Fruit fly (Drosophila melanogaster): ENCODE measurements around the gene CG3386.

CG3386 gene

dm6 chr3L:663880-664279 is 18.4 kb downstream of the CG3386 start:
- no peak for TF ChIP-seq cic (GFP tag; optimal IDR thresholded peaks at IDR 0.05)
- no peak for TF ChIP-seq pad (GFP tag; optimal IDR thresholded peaks at IDR 0.05)
- no peak for TF ChIP-seq ovo (GFP tag; optimal IDR thresholded peaks at IDR 0.05)
- TF ChIP-seq CG7101 (tag; optimal IDR thresholded peaks at IDR 0.05), result no peak
- no peak for TF ChIP-seq CG1620 (GFP tag; optimal IDR thresholded peaks at IDR 0.05)
- no peak for TF ChIP-seq CG12768 (GFP tag; optimal IDR thresholded peaks at IDR 0.05)
- no peak for TF ChIP-seq toe (GFP tag; optimal IDR thresholded peaks at IDR 0.05)
- no peak for TF ChIP-seq CG33017 (tag; optimal IDR thresholded peaks at IDR 0.05)
- no peak for TF ChIP-seq Hr96 (GFP tag; optimal IDR thresholded peaks at IDR 0.05)
- no peak for TF ChIP-seq Crg-1 (GFP tag; optimal IDR thresholded peaks at IDR 0.05)
- no peak for TF ChIP-seq cnc (optimal IDR thresholded peaks at IDR 0.05)
- no peak for TF ChIP-seq bab1 (GFP tag; optimal IDR thresholded peaks at IDR 0.05)
- no peak for TF ChIP-seq CG14711 (tag; optimal IDR thresholded peaks at IDR 0.05)
- TF ChIP-seq tj (GFP tag; optimal IDR thresholded peaks at IDR 0.05), result no peak
- TF ChIP-seq kay (GFP tag; ENCODE audit: borderline replicate concordance), result no peak
- TF ChIP-seq Clk (GFP tag; optimal IDR thresholded peaks at IDR 0.05), result no peak

- TF ChIP-seq Mnt (GFP tag; optimal IDR thresholded peaks at IDR 0.05), result no peak
- no peak for TF ChIP-seq CG12768 (GFP tag; optimal IDR thresholded peaks at IDR 0.05)
Observed at dm6 chr3L:660314-661075, 21.8 kb downstream of the CG3386 start.

DNA sequence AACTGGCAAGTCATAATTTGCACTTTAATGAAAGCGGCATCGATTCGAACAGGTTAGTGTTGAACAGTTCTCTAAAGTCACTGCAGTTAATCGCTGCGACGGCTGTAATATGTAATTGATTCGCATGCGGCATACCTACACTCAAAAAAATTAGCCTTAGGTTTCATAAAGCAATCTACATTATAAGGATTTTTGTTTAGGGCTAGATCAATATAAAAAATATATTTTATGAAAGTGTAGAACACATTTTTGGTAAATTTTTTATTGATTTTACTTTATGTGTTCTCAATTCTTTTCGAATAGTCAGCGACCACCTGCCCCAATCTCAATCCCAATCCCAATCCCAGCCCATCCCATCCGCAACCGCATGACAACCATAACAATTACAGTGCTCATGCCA is 24.0 kb downstream of the CG3386 start:
- TF ChIP-seq Hr96 (GFP tag; optimal IDR thresholded peaks at IDR 0.05) (no peak), cnc (optimal IDR thresholded peaks at IDR 0.05) (no peak), CG5204 (GFP tag; optimal IDR thresholded peaks at IDR 0.05) (no peak), ovo (GFP tag; optimal IDR thresholded peaks at IDR 0.05) (no peak), CG12768 (GFP tag; optimal IDR thresholded peaks at IDR 0.05) (no peak), Mnt (GFP tag; optimal IDR thresholded peaks at IDR 0.05) (no peak), cic (GFP tag; optimal IDR thresholded peaks at IDR 0.05) (no peak)

dm6 chr3L:654019-654418 is 28.3 kb downstream of the CG3386 start, which contains the start of the genes MED30 and Rev1:
Gene MED30 (minus strand): TSS chr3L:654089.
Gene Rev1 (plus strand): TSS chr3L:654363.
- peak; percentile 94 for TF ChIP-seq CG7101 (tag; optimal IDR thresholded peaks at IDR 0.05)
- peak; percentile 97 for TF ChIP-seq toe (GFP tag; optimal IDR thresholded peaks at IDR 0.05)
- peak; percentile 94 for TF ChIP-seq CG14711 (tag; optimal IDR thresholded peaks at IDR 0.05)
- peak; percentile 89 for TF ChIP-seq Clk (GFP tag; optimal IDR thresholded peaks at IDR 0.05)
- TF ChIP-seq kay (GFP tag; ENCODE audit: borderline replicate concordance), result no peak
- peak; percentile 77 for TF ChIP-seq ovo (GFP tag; optimal IDR thresholded peaks at IDR 0.05)
- TF ChIP-seq CG1620 (GFP tag; optimal IDR thresholded peaks at IDR 0.05), result peak; percentile 96
- peak; percentile 91 for TF ChIP-seq CG11617 (GFP tag; optimal IDR thresholded peaks at IDR 0.05)
- peak; percentile 94 for TF ChIP-seq Crg-1 (GFP tag; optimal IDR thresholded peaks at IDR 0.05)
- peak; percentile 82 for TF ChIP-seq pad (GFP tag; optimal IDR thresholded peaks at IDR 0.05)
- peak; percentile 96 for TF ChIP-seq bab1 (GFP tag; optimal IDR thresholded peaks at IDR 0.05)
- peak; percentile 93 for TF ChIP-seq CG12768 (GFP tag; optimal IDR thresholded peaks at IDR 0.05)
- peak; percentile 92 for TF ChIP-seq Mnt (GFP tag; optimal IDR thresholded peaks at IDR 0.05)
- peak; percentile 91 for TF ChIP-seq CG33017 (tag; optimal IDR thresholded peaks at IDR 0.05)
- peak; percentile 96 for TF ChIP-seq CG5204 (GFP tag; optimal IDR thresholded peaks at IDR 0.05)
- peak; percentile 78 for TF ChIP-seq tj (GFP tag; optimal IDR thresholded peaks at IDR 0.05)
- TF ChIP-seq cnc (optimal IDR thresholded peaks at IDR 0.05), result no peak
- TF ChIP-seq cic (GFP tag; optimal IDR thresholded peaks at IDR 0.05), result peak; percentile 74
- TF ChIP-seq Hr96 (GFP tag; optimal IDR thresholded peaks at IDR 0.05), result peak; percentile 94
- peak; percentile 92 for TF ChIP-seq CG7045 (GFP tag; optimal IDR thresholded peaks at IDR 0.05)

dm6 chr3L:652637-653036 is 29.6 kb downstream of the CG3386 start, which contains the start of gene CG3402:
Gene CG3402 (minus strand): TSS chr3L:652881.
- TF ChIP-seq ovo (GFP tag; optimal IDR thresholded peaks at IDR 0.05), result no peak
- TF ChIP-seq CG14711 (tag; optimal IDR thresholded peaks at IDR 0.05), result no peak
- no peak for TF ChIP-seq toe (GFP tag; optimal IDR thresholded peaks at IDR 0.05)
- no peak for TF ChIP-seq CG7045 (GFP tag; optimal IDR thresholded peaks at IDR 0.05)
- peak; percentile 60 for TF ChIP-seq bab1 (GFP tag; optimal IDR thresholded peaks at IDR 0.05)
- no peak for TF ChIP-seq kay (GFP tag; ENCODE audit: borderline replicate concordance)
- TF ChIP-seq Clk (GFP tag; optimal IDR thresholded peaks at IDR 0.05), result no peak
- TF ChIP-seq tj (GFP tag; optimal IDR thresholded peaks at IDR 0.05), result no peak
- no peak for TF ChIP-seq CG1620 (GFP tag; optimal IDR thresholded peaks at IDR 0.05)
- TF ChIP-seq CG33017 (tag; optimal IDR thresholded peaks at IDR 0.05), result no peak
- TF ChIP-seq Crg-1 (GFP tag; optimal IDR thresholded peaks at IDR 0.05), result no peak
- no peak for TF ChIP-seq CG12768 (GFP tag; optimal IDR thresholded peaks at IDR 0.05)
- peak; percentile 3 for TF ChIP-seq Mnt (GFP tag; optimal IDR thresholded peaks at IDR 0.05)
- TF ChIP-seq CG11617 (GFP tag; optimal IDR thresholded peaks at IDR 0.05), result no peak

DNA sequence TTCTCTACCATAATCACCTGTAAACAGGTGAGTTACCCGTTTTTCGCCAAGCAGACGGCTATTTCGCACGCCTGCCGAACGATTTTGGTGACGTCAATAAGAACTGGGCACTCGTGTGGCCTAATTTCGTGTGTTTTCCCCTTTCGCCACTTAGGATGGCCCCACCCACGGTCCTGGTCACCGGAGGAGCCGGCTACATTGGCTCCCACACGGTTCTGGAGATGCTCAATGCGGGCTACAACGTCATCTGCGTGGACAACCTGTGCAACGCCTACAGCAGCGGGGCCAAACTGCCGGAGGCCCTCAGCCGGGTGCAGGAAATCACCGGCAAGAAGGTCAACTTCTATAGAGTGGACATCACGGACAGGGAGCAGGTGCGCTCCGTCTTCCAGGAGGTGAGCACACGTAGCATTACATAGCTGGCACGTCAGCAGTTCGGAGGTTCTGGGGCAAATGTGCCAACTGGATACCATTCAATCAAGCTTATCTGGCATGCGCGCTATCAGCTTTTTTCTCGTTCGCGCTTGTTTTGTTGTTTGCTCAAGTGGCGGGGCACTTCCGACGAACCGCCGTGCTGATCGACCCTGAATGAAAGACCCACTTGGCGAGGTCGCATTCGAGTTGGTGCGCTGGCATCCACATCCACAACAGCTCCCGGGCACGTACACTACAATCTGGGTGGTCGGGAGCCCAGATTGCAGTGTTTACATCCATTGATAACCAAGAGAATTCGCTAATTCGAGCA is 33.1 kb downstream of the CG3386 start:
- no peak for TF ChIP-seq Crg-1 (GFP tag; optimal IDR thresholded peaks at IDR 0.05)
- TF ChIP-seq CG1620 (GFP tag; optimal IDR thresholded peaks at IDR 0.05), result no peak
- TF ChIP-seq cic (GFP tag; optimal IDR thresholded peaks at IDR 0.05), result no peak
- TF ChIP-seq CG11617 (GFP tag; optimal IDR thresholded peaks at IDR 0.05), result no peak
- TF ChIP-seq pad (GFP tag; optimal IDR thresholded peaks at IDR 0.05), result no peak
- no peak for TF ChIP-seq tj (GFP tag; optimal IDR thresholded peaks at IDR 0.05)
- no peak for TF ChIP-seq Hr96 (GFP tag; optimal IDR thresholded peaks at IDR 0.05)
- no peak for TF ChIP-seq CG5204 (GFP tag; optimal IDR thresholded peaks at IDR 0.05)
- TF ChIP-seq cnc (optimal IDR thresholded peaks at IDR 0.05), result no peak
- TF ChIP-seq CG12768 (GFP tag; optimal IDR thresholded peaks at IDR 0.05), result no peak
- TF ChIP-seq CG14711 (tag; optimal IDR thresholded peaks at IDR 0.05), result no peak
- no peak for TF ChIP-seq Mnt (GFP tag; optimal IDR thresholded peaks at IDR 0.05)
- TF ChIP-seq toe (GFP tag; optimal IDR thresholded peaks at IDR 0.05), result no peak
- no peak for TF ChIP-seq ovo (GFP tag; optimal IDR thresholded peaks at IDR 0.05)
- TF ChIP-seq CG7101 (tag; optimal IDR thresholded peaks at IDR 0.05), result no peak
- no peak for TF ChIP-seq kay (GFP tag; ENCODE audit: borderline replicate concordance)
- TF ChIP-seq CG33017 (tag; optimal IDR thresholded peaks at IDR 0.05), result no peak
- TF ChIP-seq Clk (GFP tag; optimal IDR thresholded peaks at IDR 0.05), result no peak
- TF ChIP-seq CG7045 (GFP tag; optimal IDR thresholded peaks at IDR 0.05), result no peak

Data from whole organism, adult.